Fruit fly (Drosophila melanogaster) whole organism: ENCODE data around the gene TwdlQ.

Experiments used
- pan ChIP-seq: fragments of >200 bp; optimal IDR thresholded peaks from 2 replicates; lab custom pipeline; 2017
- usp ChIP-seq: fragments of >200 bp; optimal IDR thresholded peaks from 2 replicates; lab custom pipeline; 2017; ENCODE audit warnings: missing biosample characterization, missing genetic modification characterization, mixed read lengths

DNA sequence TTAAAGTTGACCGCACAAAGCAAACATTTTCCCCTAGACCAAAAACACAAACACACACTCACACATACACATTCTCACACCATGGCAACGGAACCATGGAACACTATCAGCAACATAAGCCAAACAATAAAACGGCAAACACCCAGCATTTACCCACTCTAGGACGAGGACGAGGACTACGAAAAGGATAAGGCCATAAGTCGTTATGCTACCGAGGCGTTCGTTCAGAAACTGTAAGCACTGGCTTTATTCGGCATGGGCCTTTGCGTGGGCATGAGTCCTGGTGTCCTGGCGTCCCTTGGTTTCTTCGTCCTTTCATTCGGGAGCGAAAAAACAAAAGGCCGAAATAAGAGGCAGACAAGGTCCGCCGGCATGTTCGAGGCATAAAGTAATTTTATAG lies 23.1 kb downstream of the TwdlQ start:
- TF ChIP-seq usp (GFP tag; lab: Kevin White, UChicago) (no peak), pan (lab: Kevin White, UChicago) (no peak)
